Worm (Caenorhabditis elegans) whole organism, L4/young adult: ENCODE data around the gene srd-31.

Source experiments
- W03F9.2 ChIP-seq: fragments of 150-350 bp; optimal IDR thresholded peaks from 2 replicates; lab custom pipeline; 2014; ENCODE audit warnings: missing biosample characterization, missing genetic modification characterization
- him-1 ChIP-seq: sonication (generic microtip); optimal IDR thresholded peaks from 2 replicates; lab custom pipeline; 2016; ENCODE audit warnings: missing genotype, missing genetic modification reagents, missing genetic modification characterization, missing compliant biosample characterization

DNA sequence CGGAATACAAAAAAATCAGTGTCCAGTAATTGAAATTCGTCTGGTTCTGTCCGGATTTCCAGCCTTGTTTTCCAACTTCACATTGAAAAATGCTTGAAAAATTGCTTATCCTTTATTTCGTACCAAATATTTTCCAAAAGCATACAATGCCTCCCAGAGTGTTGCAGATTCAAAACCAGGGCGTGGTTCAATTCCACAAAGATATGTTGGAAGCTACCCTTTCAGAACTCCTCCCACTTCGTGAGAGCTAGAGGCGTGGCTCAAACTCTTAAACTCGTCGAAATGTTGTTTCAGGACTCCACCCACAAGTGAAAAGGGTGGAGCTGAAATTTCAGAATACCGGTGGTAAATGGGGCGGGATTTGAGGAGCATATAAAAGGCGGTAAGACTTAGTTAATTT is 41.3 kb upstream of the srd-31 start, which contains the start of gene C12D5.3:
- TF ChIP-seq W03F9.2 (tag; lab: Kevin White, UChicago) (no peak), him-1 (tag; lab: Kevin White, UChicago) (no peak)
